Worm (Caenorhabditis elegans): ENCODE data around the gene Y39A3CL.7.
A peak's percentile ranks its signal among the peaks of the same experiment; 100 is the strongest.

Y39A3CL.7 gene

DNA sequence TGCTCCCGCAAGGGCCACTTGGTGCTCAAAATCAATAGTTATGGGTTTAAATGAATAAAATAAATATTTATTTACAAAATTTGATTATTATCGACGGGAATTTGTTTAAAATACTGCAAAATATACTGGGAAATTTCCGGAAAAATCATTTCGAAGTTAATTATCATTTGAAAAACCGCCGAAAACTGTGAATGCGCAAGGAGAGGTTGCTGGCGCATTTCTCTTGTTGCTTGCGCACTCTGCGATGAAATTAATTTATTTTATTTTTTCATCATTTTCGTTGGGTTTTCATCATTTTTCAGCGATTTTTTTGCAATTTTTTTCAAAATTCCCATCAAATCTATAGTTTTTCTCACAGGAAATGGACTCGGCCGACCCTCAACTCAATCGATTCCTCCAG is 34.8 kb downstream of the Y39A3CL.7 start, which contains the start of gene ddp-1 (continued):
- 0 out of 2 replicates have a peak, but pooled peaks have one; percentile 39 for TF ChIP-seq unc-98 (GFP tag; IDR thresholded peaks at IDR 0.05)
- TF ChIP-seq fkh-4 (tag; optimal IDR thresholded peaks at IDR 0.05; ENCODE audit: borderline replicate concordance), result peak; percentile 78
- peak in 4 of 6 experiments; percentile 1 to 93 (median 85) for TF ChIP-seq elt-3 (tag; optimal IDR thresholded peaks at IDR 0.05)
- TF ChIP-seq Y116A8C.19 (tag; optimal IDR thresholded peaks at IDR 0.05; ENCODE audit: borderline replicate concordance), result peak; percentile 42
- no peak for TF ChIP-seq tlp-1 (tag; optimal IDR thresholded peaks at IDR 0.05)
- peak; percentile 96 for TF ChIP-seq nhr-19 (GFP tag; conservative IDR thresholded peaks at IDR 0.05)
- TF ChIP-seq ceh-90 (tag; optimal IDR thresholded peaks at IDR 0.05), result peak; percentile 53
- TF ChIP-seq pqm-1 (tag; optimal IDR thresholded peaks at IDR 0.05), result peak; percentile 29
- peak; percentile 92 for TF ChIP-seq skn-1 (tag; optimal IDR thresholded peaks at IDR 0.05)
- peak; percentile 81 for TF ChIP-seq blmp-1 (tag; optimal IDR thresholded peaks at IDR 0.05)
- peak; percentile 91 for TF ChIP-seq fkh-10 (GFP tag; optimal IDR thresholded peaks at IDR 0.05)
- no peak for TF ChIP-seq hlh-17 (GFP tag; optimal IDR thresholded peaks at IDR 0.05; ENCODE audit: borderline replicate concordance)
- no peak for TF ChIP-seq egl-27 (tag; optimal IDR thresholded peaks at IDR 0.05)
- TF ChIP-seq vab-15 (tag; optimal IDR thresholded peaks at IDR 0.05), result no peak
- peak; percentile 77 for TF ChIP-seq snpc-4 (tag; optimal IDR thresholded peaks at IDR 0.05)
- peak; percentile 98 for TF ChIP-seq snu-23 (GFP tag; optimal IDR thresholded peaks at IDR 0.05)
- TF ChIP-seq dsc-1 (tag; optimal IDR thresholded peaks at IDR 0.05), result peak; percentile 98
- TF ChIP-seq rnt-1 (tag; optimal IDR thresholded peaks at IDR 0.05), result peak; percentile 96
- TF ChIP-seq nhr-84 (tag; optimal IDR thresholded peaks at IDR 0.05), result no peak
- TF ChIP-seq ces-1 (GFP tag; optimal IDR thresholded peaks at IDR 0.05), result no peak
- TF ChIP-seq C04F5.9 (tag; optimal IDR thresholded peaks at IDR 0.05), result peak; percentile 86
- TF ChIP-seq unc-30 (tag; optimal IDR thresholded peaks at IDR 0.05), result peak; percentile 46
- no peak for TF ChIP-seq sptf-1 (tag; optimal IDR thresholded peaks at IDR 0.05)
- TF ChIP-seq egl-13 (tag; optimal IDR thresholded peaks at IDR 0.05), result peak; percentile 93
- peak; percentile 85 for TF ChIP-seq nhr-77 (tag; optimal IDR thresholded peaks at IDR 0.05)
- peak; percentile 90 for TF ChIP-seq lin-15B (tag; optimal IDR thresholded peaks at IDR 0.05)
- peak; percentile 98 for TF ChIP-seq lin-39 (tag; optimal IDR thresholded peaks at IDR 0.05)
- peak; percentile 96 to 97 for TF ChIP-seq lsy-2 (tag; optimal IDR thresholded peaks at IDR 0.05)
- TF ChIP-seq F16B12.6 (tag; optimal IDR thresholded peaks at IDR 0.05), result peak; percentile 75
- TF ChIP-seq ceh-82 (tag; optimal IDR thresholded peaks at IDR 0.05), result peak; percentile 98
- peak; percentile 97 for TF ChIP-seq C16A3.4 (tag; optimal IDR thresholded peaks at IDR 0.05)
- TF ChIP-seq efl-1 (optimal IDR thresholded peaks at IDR 0.05), result peak; percentile 98 to 100
- peak; percentile 99 to 100 for TF ChIP-seq efl-1 (GFP tag; optimal IDR thresholded peaks at IDR 0.05 in 1 of 2)
- TF ChIP-seq lin-13 (GFP tag; optimal IDR thresholded peaks at IDR 0.05), result peak; percentile 99
- TF ChIP-seq fos-1 (tag; optimal IDR thresholded peaks at IDR 0.05), result peak; percentile 91
- peak; percentile 65 for TF ChIP-seq aha-1 (tag; optimal IDR thresholded peaks at IDR 0.05)
- TF ChIP-seq zip-4 (GFP tag; optimal IDR thresholded peaks at IDR 0.05), result peak; percentile 93
- TF ChIP-seq mef-2 (tag; optimal IDR thresholded peaks at IDR 0.05), result peak; percentile 69
- peak; percentile 99 for TF ChIP-seq nhr-85 (tag)
- TF ChIP-seq dpl-1 (GFP tag; optimal IDR thresholded peaks at IDR 0.05), result peak; percentile 99 to 100 (median 100)
- peak; percentile 95 for TF ChIP-seq isw-1 (GFP tag; IDR thresholded peaks at IDR 0.05)
- TF ChIP-seq irx-1 (tag; optimal IDR thresholded peaks at IDR 0.05), result peak; percentile 96
- peak; percentile 91 for TF ChIP-seq ama-1 (optimal IDR thresholded peaks at IDR 0.05)
- peak; percentile 95 for TF ChIP-seq xbp-1 (tag; optimal IDR thresholded peaks at IDR 0.05)
- TF ChIP-seq pag-3 (tag; optimal IDR thresholded peaks at IDR 0.05; ENCODE audit: borderline replicate concordance, insufficient read depth), result peak; percentile 70
- TF ChIP-seq mep-1 (tag; optimal IDR thresholded peaks at IDR 0.05), result peak; percentile 99
- TF ChIP-seq elt-2 (tag; optimal IDR thresholded peaks at IDR 0.05), result peak; percentile 90
- 0 out of 2 replicates have a peak, but pooled peaks have one; percentile 38 for TF ChIP-seq ets-5 (GFP tag; IDR thresholded peaks at IDR 0.05)
- no peak for TF ChIP-seq nhr-28 (tag; optimal IDR thresholded peaks at IDR 0.05)
- peak; percentile 96 for TF ChIP-seq tbx-2 (tag; optimal IDR thresholded peaks at IDR 0.05)
- peak; percentile 92 for TF ChIP-seq ztf-4 (tag; optimal IDR thresholded peaks at IDR 0.05)
- peak; percentile 92 for TF ChIP-seq sox-4 (tag; optimal IDR thresholded peaks at IDR 0.05)
- peak; percentile 22 for TF ChIP-seq nhr-76 (tag; optimal IDR thresholded peaks at IDR 0.05)
- TF ChIP-seq lin-35 (GFP tag; optimal IDR thresholded peaks at IDR 0.05), result peak; percentile 99 to 100

All from whole organism, L1 larva.